2 fruit fly cellular contexts compared by ENCODE assay signal in the genomic region with DNA sequence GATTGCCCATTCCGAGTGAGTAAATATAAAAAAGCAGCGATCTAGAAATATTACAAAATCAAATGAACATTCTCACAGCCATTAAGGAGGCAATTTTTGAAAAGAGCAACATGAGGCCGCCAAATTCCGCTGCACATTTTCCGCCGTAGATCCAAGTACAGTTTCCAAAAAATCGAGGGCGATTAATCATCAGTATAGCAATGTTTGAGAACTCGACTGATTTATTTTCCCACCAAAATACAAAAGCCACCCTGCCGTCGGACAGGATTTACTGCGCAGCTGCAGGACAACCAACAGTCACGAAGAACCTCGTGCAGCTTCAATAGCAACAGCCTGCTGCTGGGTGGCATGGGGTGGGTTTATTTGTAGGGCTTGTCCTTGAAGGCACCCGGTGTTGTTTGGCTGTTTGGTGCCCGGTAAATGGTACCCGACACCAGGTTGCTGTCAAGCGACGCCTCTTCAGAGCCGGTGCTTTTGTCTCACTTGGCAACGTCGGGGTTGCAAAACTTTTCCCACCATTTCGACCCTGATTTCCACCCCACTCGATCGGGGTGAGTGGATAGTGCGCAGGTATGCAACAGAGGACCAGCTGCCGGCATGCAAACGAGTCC.
A peak's percentile ranks its signal among the peaks of the same experiment; 100 is the strongest.
TF ChIP-seq lines count a peak whose summit lies in the region.

No protein-coding gene starts in this region.

- TF ChIP-seq CTCF in whole organism, embryonic (GFP tag; optimal IDR thresholded peaks at IDR 0.05; lab: Kevin White, UChicago), result no peak

TF ChIP-seq in whole organism, embryonic, 481 proteins besides CTCF, POLR2A, EP300 and RAD21 (continues in another document):
- no peak for TF ChIP-seq pfk (GFP tag; optimal IDR thresholded peaks at IDR 0.05; lab: Kevin White, UChicago)
- TF ChIP-seq onecut (GFP tag; IDR thresholded peaks at IDR 0.05; lab: Robert Waterston, UW), result no peak
- no peak for TF ChIP-seq ase (GFP tag; IDR thresholded peaks at IDR 0.05; lab: Robert Waterston, UW)
- TF ChIP-seq Ssrp (tag; optimal IDR thresholded peaks at IDR 0.05; lab: Kevin White, UChicago), result no peak
- no peak for TF ChIP-seq crc (GFP tag; optimal IDR thresholded peaks at IDR 0.05; lab: Kevin White, UChicago)
- no peak for TF ChIP-seq slou (GFP tag; optimal IDR thresholded peaks at IDR 0.05; lab: Kevin White, UChicago)
- TF ChIP-seq CG12236 (GFP tag; optimal IDR thresholded peaks at IDR 0.05; lab: Kevin White, UChicago), result no peak
- TF ChIP-seq psq (GFP tag; optimal IDR thresholded peaks at IDR 0.05; lab: Kevin White, UChicago), result no peak
- no peak for TF ChIP-seq Aef1 (GFP tag; IDR thresholded peaks at IDR 0.05; lab: Robert Waterston, UW)
- no peak for TF ChIP-seq CG14050 (GFP tag; IDR thresholded peaks at IDR 0.05; lab: Robert Waterston, UW)
- TF ChIP-seq CG30020 (tag; optimal IDR thresholded peaks at IDR 0.05; lab: Kevin White, UChicago), result no peak
- no peak for TF ChIP-seq fd102C (GFP tag; optimal IDR thresholded peaks at IDR 0.05; lab: Kevin White, UChicago)
- no peak for TF ChIP-seq mam (GFP tag; optimal IDR thresholded peaks at IDR 0.05; lab: Kevin White, UChicago)
- TF ChIP-seq sd (tag; optimal IDR thresholded peaks at IDR 0.05; lab: Kevin White, UChicago), result peak; percentile 9
- no peak for TF ChIP-seq dimm (GFP tag; IDR thresholded peaks at IDR 0.05; lab: Robert Waterston, UW)
- TF ChIP-seq nerfin-1 (tag; optimal IDR thresholded peaks at IDR 0.05; lab: Kevin White, UChicago), result peak; percentile 95
- no peak for TF ChIP-seq so (GFP tag; IDR thresholded peaks at IDR 0.05; lab: Robert Waterston, UW)
- TF ChIP-seq CG30431 (GFP tag; optimal IDR thresholded peaks at IDR 0.05; lab: Kevin White, UChicago), result no peak
- no peak for TF ChIP-seq Kr (GFP tag; optimal IDR thresholded peaks at IDR 0.05; lab: Kevin White, UChicago)
- TF ChIP-seq Nf-YB (GFP tag; optimal IDR thresholded peaks at IDR 0.05; lab: Kevin White, UChicago), result peak; percentile 35
- no peak for TF ChIP-seq CG7271 (tag; optimal IDR thresholded peaks at IDR 0.05; lab: Kevin White, UChicago)
- peak; percentile 36; the same call in 1 of the 2 replicates for TF ChIP-seq Rfx (GFP tag; IDR thresholded peaks at IDR 0.05; lab: Robert Waterston, UW)
- no peak for TF ChIP-seq Oaz (GFP tag; IDR thresholded peaks at IDR 0.05; lab: Robert Waterston, UW)
- no peak for TF ChIP-seq sug (tag; optimal IDR thresholded peaks at IDR 0.05; lab: Kevin White, UChicago)
- peak; percentile 87 for TF ChIP-seq wor (GFP tag; IDR thresholded peaks at IDR 0.05; lab: Robert Waterston, UW)
- TF ChIP-seq ap (GFP tag; IDR thresholded peaks at IDR 0.05; lab: Robert Waterston, UW), result no peak
- TF ChIP-seq Lim3 (GFP tag; IDR thresholded peaks at IDR 0.05; lab: Robert Waterston, UW), result no peak
- TF ChIP-seq CG18011 (GFP tag; optimal IDR thresholded peaks at IDR 0.05; lab: Kevin White, UChicago), result no peak
- TF ChIP-seq da (GFP tag; optimal IDR thresholded peaks at IDR 0.05; lab: Kevin White, UChicago), result peak; percentile 7
- no peak for TF ChIP-seq CG13296 (GFP tag; optimal IDR thresholded peaks at IDR 0.05; lab: Kevin White, UChicago)
- TF ChIP-seq CG1024 (GFP tag; IDR thresholded peaks at IDR 0.05; lab: Robert Waterston, UW), result no peak
- peak; percentile 90 for TF ChIP-seq pros (GFP tag; optimal IDR thresholded peaks at IDR 0.05; lab: Kevin White, UChicago)
- TF ChIP-seq Spps (tag; optimal IDR thresholded peaks at IDR 0.05; lab: Kevin White, UChicago), result no peak
- peak; percentile 86 for TF ChIP-seq scrt (GFP tag; optimal IDR thresholded peaks at IDR 0.05; lab: Kevin White, UChicago)
- TF ChIP-seq Mrtf (GFP tag; IDR thresholded peaks at IDR 0.05; lab: Robert Waterston, UW), result no peak
- no peak for TF ChIP-seq CG12071 (GFP tag; optimal IDR thresholded peaks at IDR 0.05; lab: Kevin White, UChicago)
- TF ChIP-seq CG10366 (GFP tag; IDR thresholded peaks at IDR 0.05; lab: Robert Waterston, UW), result no peak
- TF ChIP-seq Bgb (GFP tag; IDR thresholded peaks at IDR 0.05; lab: Robert Waterston, UW; ENCODE audit: partially characterized antibody), result 0 out of 2 replicates have a peak, but pooled peaks have one; percentile 22
- no peak for TF ChIP-seq Xbp1 (GFP tag; optimal IDR thresholded peaks at IDR 0.05; lab: Kevin White, UChicago)
- TF ChIP-seq lmd (GFP tag; IDR thresholded peaks at IDR 0.05; lab: Robert Waterston, UW), result no peak
- TF ChIP-seq Dref (GFP tag; IDR thresholded peaks at IDR 0.05; lab: Robert Waterston, UW), result no peak
- TF ChIP-seq HmgD (GFP tag; optimal IDR thresholded peaks at IDR 0.05; lab: Kevin White, UChicago), result no peak
- TF ChIP-seq tin (GFP tag; optimal IDR thresholded peaks at IDR 0.05; lab: Kevin White, UChicago), result no peak
- no peak for TF ChIP-seq CG13424 (tag; optimal IDR thresholded peaks at IDR 0.05; lab: Kevin White, UChicago)

TF ChIP-seq in whole organism, prepupa, 60 proteins besides CTCF, POLR2A, EP300 and RAD21:
- TF ChIP-seq CG11762 (GFP tag; optimal IDR thresholded peaks at IDR 0.05; lab: Kevin White, UChicago; ENCODE audit: insufficient read depth) (no peak), spab (GFP tag; optimal IDR thresholded peaks at IDR 0.05; lab: Kevin White, UChicago) (no peak), svp (GFP tag; lab: Kevin White, UChicago) (peak; percentile 40), Eip78C (GFP tag; lab: Kevin White, UChicago) (no peak), Lpt (GFP tag; optimal IDR thresholded peaks at IDR 0.05; lab: Kevin White, UChicago) (no peak), Met (GFP tag; optimal IDR thresholded peaks at IDR 0.05; lab: Kevin White, UChicago) (no peak)
